Fruit fly (Drosophila melanogaster) whole organism, wandering third instar larva: ENCODE measurements around the gene nau.
A peak's percentile ranks its signal among the peaks of the same experiment; 100 is the strongest.

Experiments
- Abd-B ChIP-seq: fragments of >200 bp; optimal IDR thresholded peaks from 2 replicates; lab custom pipeline; 2017; ENCODE audit warnings: missing biosample characterization, missing genetic modification characterization
- Hr78 ChIP-seq: fragments of >200 bp; optimal IDR thresholded peaks from 2 replicates; lab custom pipeline; 2017; ENCODE audit warnings: missing biosample characterization, missing genetic modification characterization
- br ChIP-seq: fragments of 200-800 bp; sonication (Bioruptor generic); optimal IDR thresholded peaks from 2 replicates; lab custom pipeline; 2016; ENCODE audit warnings: missing biosample characterization, missing genetic modification characterization
- dsf ChIP-seq: sonication (Bioruptor generic); optimal IDR thresholded peaks from 2 replicates; lab custom pipeline; 2016; ENCODE audit warnings: missing biosample characterization, missing genetic modification characterization, borderline replicate concordance
- h ChIP-seq: fragments of 200-800 bp; sonication (Bioruptor generic); optimal IDR thresholded peaks from 3 replicates; lab custom pipeline; 2016; ENCODE audit warnings: missing biosample characterization, mild to moderate bottlenecking, missing genetic modification characterization
- tai ChIP-seq: sonication (Bioruptor generic); optimal IDR thresholded peaks from 2 replicates; lab custom pipeline; 2016; ENCODE audit warnings: missing biosample characterization, missing genetic modification characterization
- usp ChIP-seq: fragments of >200 bp; optimal IDR thresholded peaks from 2 replicates; lab custom pipeline; 2017; ENCODE audit warnings: missing biosample characterization, missing genetic modification characterization

- no peak for TF ChIP-seq Hr78 (GFP tag; lab: Kevin White, UChicago)
- TF ChIP-seq dsf (GFP tag; lab: Kevin White, UChicago): no peak
- TF ChIP-seq Abd-B (GFP tag; lab: Kevin White, UChicago): no peak
- TF ChIP-seq tai (GFP tag; lab: Kevin White, UChicago): no peak
- no peak for TF ChIP-seq usp
- TF ChIP-seq h (GFP tag; lab: Kevin White, UChicago): peak; percentile 31
- TF ChIP-seq br (GFP tag; lab: Kevin White, UChicago): no peak
These were observed 45.6 kb upstream of the nau start, which contains the start of gene Lsd-1 for dm6 chr3R:23763622-23764273.
